Worm (Caenorhabditis elegans): Measurements from ENCODE around the gene cft-1.

cft-1 gene

ce11 chrV:5581312-5581711 lies 42.7 kb downstream of the cft-1 start, which contains the start of gene klc-2:
klc-2 (minus strand) TSS chrV:5581412.
- no peak for TF ChIP-seq snpc-4 (tag; optimal IDR thresholded peaks at IDR 0.05)
- no peak for TF ChIP-seq fos-1 (tag; optimal IDR thresholded peaks at IDR 0.05)
- no peak for TF ChIP-seq crh-2 (tag; optimal IDR thresholded peaks at IDR 0.05)
- TF ChIP-seq ztf-11 (tag; optimal IDR thresholded peaks at IDR 0.05) = no peak
- TF ChIP-seq peb-1 (tag; optimal IDR thresholded peaks at IDR 0.05) = no peak
- no peak for TF ChIP-seq gmeb-1 (tag; optimal IDR thresholded peaks at IDR 0.05)
- no peak for TF ChIP-seq nhr-129 (tag; optimal IDR thresholded peaks at IDR 0.05)
- TF ChIP-seq ztf-4 (tag; optimal IDR thresholded peaks at IDR 0.05) = no peak
- TF ChIP-seq nhr-77 (tag; optimal IDR thresholded peaks at IDR 0.05) = no peak
- TF ChIP-seq nhr-25 (tag; optimal IDR thresholded peaks at IDR 0.05) = no peak
- TF ChIP-seq mab-5 (tag; optimal IDR thresholded peaks at IDR 0.05) = no peak
- TF ChIP-seq aly-2 (tag; optimal IDR thresholded peaks at IDR 0.05) = no peak
- no peak for TF ChIP-seq unc-55 (GFP tag; optimal IDR thresholded peaks at IDR 0.05)
- TF ChIP-seq nhr-10 (tag; optimal IDR thresholded peaks at IDR 0.05) = no peak
- no peak for TF ChIP-seq lin-39 (tag; optimal IDR thresholded peaks at IDR 0.05)

ce11 chrV:5582308-5582707 lies 43.7 kb downstream of the cft-1 start:
- TF ChIP-seq nhr-129 (tag; optimal IDR thresholded peaks at IDR 0.05) = no peak
- TF ChIP-seq alr-1 (tag; optimal IDR thresholded peaks at IDR 0.05) = no peak
- TF ChIP-seq lin-13 (GFP tag; optimal IDR thresholded peaks at IDR 0.05) = no peak

ce11 chrV:5582860-5583259 lies 44.3 kb downstream of the cft-1 start:
- TF ChIP-seq zag-1 (tag; optimal IDR thresholded peaks at IDR 0.05) = peak; percentile 57
- no peak for TF ChIP-seq nhr-12 (tag; optimal IDR thresholded peaks at IDR 0.05)
- no peak for TF ChIP-seq egl-27 (tag; optimal IDR thresholded peaks at IDR 0.05)
- peak; percentile 66 for TF ChIP-seq ama-1 (optimal IDR thresholded peaks at IDR 0.05)
- TF ChIP-seq sma-3 (GFP tag; optimal IDR thresholded peaks at IDR 0.05) = no peak
- TF ChIP-seq fos-1 (tag; optimal IDR thresholded peaks at IDR 0.05) = no peak
- TF ChIP-seq R02D3.7 (tag; optimal IDR thresholded peaks at IDR 0.05) = no peak
- TF ChIP-seq nhr-77 (tag; optimal IDR thresholded peaks at IDR 0.05) = no peak
- TF ChIP-seq mab-5 (tag; optimal IDR thresholded peaks at IDR 0.05) = peak; percentile 55
- TF ChIP-seq nhr-237 (tag; optimal IDR thresholded peaks at IDR 0.05) = no peak
- TF ChIP-seq unc-55 (GFP tag; optimal IDR thresholded peaks at IDR 0.05) = peak; percentile 16
- TF ChIP-seq nhr-6 (tag; optimal IDR thresholded peaks at IDR 0.05) = no peak
- peak; percentile 24 for TF ChIP-seq lin-13 (GFP tag; optimal IDR thresholded peaks at IDR 0.05)
- TF ChIP-seq ZK546.5 (tag; optimal IDR thresholded peaks at IDR 0.05) = no peak
- no peak for TF ChIP-seq nhr-21 (tag; optimal IDR thresholded peaks at IDR 0.05)
- peak in 1 of 2 experiments; percentile 9 for TF ChIP-seq lsy-2 (tag; optimal IDR thresholded peaks at IDR 0.05)
- TF ChIP-seq mdl-1 (tag; optimal IDR thresholded peaks at IDR 0.05) = no peak
- TF ChIP-seq ztf-4 (tag; optimal IDR thresholded peaks at IDR 0.05) = peak; percentile 5
- no peak for TF ChIP-seq unc-39 (tag; optimal IDR thresholded peaks at IDR 0.05)

- TF ChIP-seq ZK546.5 (tag; optimal IDR thresholded peaks at IDR 0.05) (no peak), egl-27 (tag; optimal IDR thresholded peaks at IDR 0.05) (no peak), mdl-1 (tag; optimal IDR thresholded peaks at IDR 0.05) (no peak), nhr-23 (tag; optimal IDR thresholded peaks at IDR 0.05) (no peak), ztf-4 (tag; optimal IDR thresholded peaks at IDR 0.05) (no peak), fos-1 (tag; optimal IDR thresholded peaks at IDR 0.05) (no peak), mbf-1 (tag; optimal IDR thresholded peaks at IDR 0.05) (no peak), crh-2 (tag; optimal IDR thresholded peaks at IDR 0.05) (peak; percentile 1), aly-2 (tag; optimal IDR thresholded peaks at IDR 0.05) (no peak), unc-55 (GFP tag; optimal IDR thresholded peaks at IDR 0.05) (peak; percentile 62), nhr-129 (tag; optimal IDR thresholded peaks at IDR 0.05) (peak; percentile 62), lin-11 (tag; optimal IDR thresholded peaks at IDR 0.05) (no peak), ceh-16 (tag; optimal IDR thresholded peaks at IDR 0.05) (no peak), lsy-2 (tag; optimal IDR thresholded peaks at IDR 0.05) (peak; percentile 88 to 98), R02D3.7 (tag; optimal IDR thresholded peaks at IDR 0.05) (no peak), C34F6.9 (tag; optimal IDR thresholded peaks at IDR 0.05) (peak; percentile 49), skn-1 (tag; optimal IDR thresholded peaks at IDR 0.05) (peak; percentile 64), unc-62 (GFP tag; optimal IDR thresholded peaks at IDR 0.05) (no peak), alr-1 (tag; optimal IDR thresholded peaks at IDR 0.05) (no peak), elt-1 (tag; optimal IDR thresholded peaks at IDR 0.05) (no peak), gmeb-1 (tag; optimal IDR thresholded peaks at IDR 0.05) (peak; percentile 2), ceh-82 (tag; optimal IDR thresholded peaks at IDR 0.05) (no peak)
Measured at ce11 chrV:5584293-5584776, 45.7 kb downstream of the cft-1 start, which contains the start of gene pas-6. pas-6 (minus strand) TSS chrV:5584343.

Data from whole organism, L2 larva.